Worm (Caenorhabditis elegans): ENCODE data around the gene clec-20.

ce11 chrII:1618948-1619347 is 23.9 kb upstream of the clec-20 start, which contains the start of gene fbxa-166:
- TF ChIP-seq unc-62 (GFP tag; optimal IDR thresholded peaks at IDR 0.05), result no peak
- no peak for TF ChIP-seq attf-5 (GFP tag; optimal IDR thresholded peaks at IDR 0.05)

Data from whole organism, young adult.